Worm (Caenorhabditis elegans) whole organism, L4 larva: ENCODE measurements around the gene C55C3.4.

Experiments
- egl-27 ChIP-seq: sonication (generic microtip); optimal IDR thresholded peaks from 3 replicates; lab custom pipeline; 2017; ENCODE audit warnings: missing biosample characterization, missing genetic modification reagents, missing genetic modification characterization
- nhr-237 ChIP-seq: sonication (generic microtip); optimal IDR thresholded peaks from 2 replicates; lab custom pipeline; 2017; ENCODE audit warnings: missing biosample characterization, missing genetic modification characterization

- no peak for TF ChIP-seq egl-27
- no peak for TF ChIP-seq nhr-237 (tag; lab: Kevin White, UChicago)
These were observed 27.1 kb downstream of the C55C3.4 start for ce11 chrIV:5650761-5651332.
